Fruit fly (Drosophila melanogaster) whole organism, pupa: ENCODE data around the gene Cpr62Bb.

Experiments
- CG10348 ChIP-seq: fragments of 200-800 bp; sonication (Bioruptor generic); IDR thresholded peaks from 2 replicates; pipeline ENCODE4 v1.3.6; 2022; ENCODE audit warnings: missing biosample characterization, missing genetic modification characterization
- CG12605 ChIP-seq: fragments of 200-800 bp; sonication (Bioruptor generic); IDR thresholded peaks from 2 replicates; pipeline ENCODE4 v1.3.6; 2022; ENCODE audit warnings: missing biosample characterization, missing genetic modification characterization
- CG13204 ChIP-seq: fragments of 200-800 bp; sonication (Bioruptor generic); optimal IDR thresholded peaks from 2 replicates; lab custom pipeline; 2018; ENCODE audit warnings: missing biosample characterization, mild to moderate bottlenecking, missing genetic modification characterization, moderate library complexity
- CG14655 ChIP-seq: fragments of 200-800 bp; sonication (Bioruptor generic); optimal IDR thresholded peaks from 3 replicates; lab custom pipeline; 2017; ENCODE audit warnings: mild to moderate bottlenecking, missing biosample characterization, missing genetic modification reagents, missing genetic modification characterization
- CG15710 ChIP-seq: fragments of 200-800 bp; sonication (Bioruptor generic); optimal IDR thresholded peaks from 2 replicates; lab custom pipeline; 2018; ENCODE audit warnings: missing biosample characterization, mild to moderate bottlenecking, missing genetic modification characterization, moderate library complexity
- CG17806 ChIP-seq: fragments of 200-800 bp; sonication (Bioruptor generic); optimal IDR thresholded peaks from 2 replicates; lab custom pipeline; 2018; ENCODE audit warnings: missing biosample characterization, mild to moderate bottlenecking, missing genetic modification characterization, moderate library complexity
- CG32121 ChIP-seq: fragments of 200-800 bp; sonication (Bioruptor generic); IDR thresholded peaks from 2 replicates; pipeline ENCODE4 v1.3.6; 2022; ENCODE audit warnings: missing biosample characterization, missing genetic modification characterization
- CG34367 ChIP-seq: fragments of 200-800 bp; sonication (Bioruptor generic); optimal IDR thresholded peaks from 2 replicates; lab custom pipeline; 2018; ENCODE audit warnings: missing biosample characterization, mild to moderate bottlenecking, missing genetic modification characterization
- CG4496 ChIP-seq: fragments of 200-800 bp; sonication (Bioruptor generic); IDR thresholded peaks from 3 replicates; pipeline ENCODE4 v1.3.6; 2022; ENCODE audit warnings: missing biosample characterization, missing genetic modification characterization
- CG8159 ChIP-seq: fragments of 200-800 bp; sonication (Bioruptor generic); optimal IDR thresholded peaks from 3 replicates; lab custom pipeline; 2018; ENCODE audit warnings: missing biosample characterization, mild to moderate bottlenecking, missing genetic modification characterization, moderate library complexity
- CG8301 ChIP-seq: fragments of 200-800 bp; sonication (Bioruptor generic); optimal IDR thresholded peaks from 2 replicates; lab custom pipeline; 2018; ENCODE audit warnings: missing biosample characterization, mild to moderate bottlenecking, missing genetic modification characterization
- CG9948 ChIP-seq: fragments of 200-800 bp; sonication (Bioruptor generic); optimal IDR thresholded peaks from 2 replicates; lab custom pipeline; 2018; ENCODE audit warnings: missing biosample characterization, mild to moderate bottlenecking, missing genetic modification characterization, moderate library complexity
- D1 ChIP-seq: fragments of 200-800 bp; sonication (Bioruptor generic); optimal IDR thresholded peaks from 2 replicates; lab custom pipeline; 2018; ENCODE audit warnings: missing biosample characterization, mild to moderate bottlenecking, missing genetic modification characterization, moderate library complexity
- EcR ChIP-seq: fragments of 200-800 bp; sonication (Bioruptor generic); optimal IDR thresholded peaks from 3 replicates; lab custom pipeline; 2019; ENCODE audit warnings: missing biosample characterization, missing genetic modification characterization, mild to moderate bottlenecking, moderate library complexity, missing genetic modification reagents
- Ets98B ChIP-seq: fragments of 200-800 bp; sonication (Bioruptor generic); IDR thresholded peaks from 2 replicates; pipeline ENCODE4 v1.3.6; 2022; ENCODE audit warnings: missing biosample characterization, missing genetic modification characterization
- Pif1A ChIP-seq: fragments of 200-800 bp; sonication (Bioruptor generic); optimal IDR thresholded peaks from 3 replicates; lab custom pipeline; 2016; ENCODE audit warnings: missing biosample characterization, missing genetic modification characterization
- Pif1B ChIP-seq: fragments of 200-800 bp; sonication (Bioruptor generic); optimal IDR thresholded peaks from 3 replicates; lab custom pipeline; 2016; ENCODE audit warnings: missing biosample characterization, missing genetic modification characterization
- Snoo ChIP-seq: fragments of 200-800 bp; sonication (Bioruptor generic); optimal IDR thresholded peaks from 3 replicates; lab custom pipeline; 2017; ENCODE audit warnings: missing biosample characterization, mild to moderate bottlenecking, missing genetic modification characterization, inconsistent platforms
- fd96Ca ChIP-seq: fragments of 200-800 bp; sonication (Bioruptor generic); IDR thresholded peaks from 3 replicates; pipeline ENCODE4 v1.3.6; 2022; ENCODE audit warnings: missing biosample characterization, missing genetic modification characterization
- gl ChIP-seq: fragments of 200-800 bp; sonication (Bioruptor generic); optimal IDR thresholded peaks from 2 replicates; lab custom pipeline; 2018; ENCODE audit warnings: missing biosample characterization, mild to moderate bottlenecking, missing genetic modification characterization
- rn ChIP-seq: fragments of 200-800 bp; sonication (Bioruptor generic); IDR thresholded peaks from 2 replicates; pipeline ENCODE4 v1.3.6; 2022; ENCODE audit warnings: missing biosample characterization, missing genetic modification characterization

Cpr62Bb gene

DNA sequence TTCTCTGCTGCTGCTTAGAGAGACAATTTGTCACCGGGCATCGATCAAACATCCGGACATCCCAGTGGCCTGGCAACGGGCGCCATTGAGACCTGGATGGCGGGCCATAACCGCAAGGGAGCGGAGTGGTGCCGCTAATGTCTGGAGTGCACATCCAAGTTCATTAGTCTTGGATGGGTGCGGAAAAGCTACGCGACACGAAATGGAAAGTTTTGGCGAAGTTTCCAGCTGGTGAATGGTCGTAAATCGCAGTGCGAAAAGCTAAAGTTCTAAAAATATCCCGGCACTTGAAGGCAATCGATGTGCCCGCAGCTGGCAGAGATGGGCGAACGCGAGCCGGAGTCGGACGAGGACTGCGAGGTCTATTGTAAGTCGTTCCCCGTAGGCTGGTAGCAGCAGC, 34.8 kb upstream of the Cpr62Bb start, which contains the start of gene CG13924:
Gene CG13924 (plus strand): TSS at position 301 of the 400 bp plus-strand sequence.
- TF ChIP-seq CG13204 (GFP tag; lab: Kevin White, UChicago) (no peak), CG17806 (tag; lab: Kevin White, UChicago) (no peak), CG15710 (tag; lab: Kevin White, UChicago) (no peak), CG14655 (GFP tag; lab: Kevin White, UChicago) (no peak), Ets98B (GFP tag; lab: Robert Waterston, UW) (no peak), D1 (tag; lab: Kevin White, UChicago) (no peak), CG34367 (tag; lab: Kevin White, UChicago) (no peak)

DNA sequence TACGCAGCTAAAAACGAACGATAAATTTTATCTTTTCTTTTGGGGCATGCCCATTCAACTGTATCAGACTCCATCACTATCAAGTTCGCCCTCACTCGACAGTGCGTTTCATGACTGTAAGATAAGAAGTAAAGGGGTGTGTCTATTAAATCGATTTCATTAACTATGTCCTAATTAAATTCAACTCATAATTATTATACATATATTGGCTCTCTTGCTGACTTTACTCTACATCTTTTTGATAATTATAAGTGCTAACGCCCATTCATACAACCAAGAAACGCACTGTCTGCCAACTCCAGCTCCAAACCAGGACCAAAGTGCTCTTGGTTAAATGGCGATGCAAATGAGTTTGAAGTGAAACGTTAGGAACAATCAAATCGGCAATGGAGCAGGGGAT, 33.9 kb upstream of the Cpr62Bb start:
- TF ChIP-seq CG4496 (GFP tag; lab: Robert Waterston, UW) (peak; percentile 67; the same call in 2 of the 3 replicates), CG9948 (tag; lab: Kevin White, UChicago) (peak; percentile 30), CG17806 (tag; lab: Kevin White, UChicago) (peak; percentile 26), Ets98B (GFP tag; lab: Robert Waterston, UW) (peak; percentile 66), CG15710 (tag; lab: Kevin White, UChicago) (peak; percentile 25), CG32121 (GFP tag; lab: Robert Waterston, UW) (peak; percentile 29; the same call in 1 of the 2 replicates), fd96Ca (GFP tag; lab: Robert Waterston, UW) (peak; percentile 33; the same call in 1 of the 3 replicates), Snoo (tag; lab: Kevin White, UChicago) (no peak), CG8301 (tag; lab: Kevin White, UChicago) (peak; percentile 39), Pif1A (GFP tag; lab: Kevin White, UChicago) (no peak)

DNA sequence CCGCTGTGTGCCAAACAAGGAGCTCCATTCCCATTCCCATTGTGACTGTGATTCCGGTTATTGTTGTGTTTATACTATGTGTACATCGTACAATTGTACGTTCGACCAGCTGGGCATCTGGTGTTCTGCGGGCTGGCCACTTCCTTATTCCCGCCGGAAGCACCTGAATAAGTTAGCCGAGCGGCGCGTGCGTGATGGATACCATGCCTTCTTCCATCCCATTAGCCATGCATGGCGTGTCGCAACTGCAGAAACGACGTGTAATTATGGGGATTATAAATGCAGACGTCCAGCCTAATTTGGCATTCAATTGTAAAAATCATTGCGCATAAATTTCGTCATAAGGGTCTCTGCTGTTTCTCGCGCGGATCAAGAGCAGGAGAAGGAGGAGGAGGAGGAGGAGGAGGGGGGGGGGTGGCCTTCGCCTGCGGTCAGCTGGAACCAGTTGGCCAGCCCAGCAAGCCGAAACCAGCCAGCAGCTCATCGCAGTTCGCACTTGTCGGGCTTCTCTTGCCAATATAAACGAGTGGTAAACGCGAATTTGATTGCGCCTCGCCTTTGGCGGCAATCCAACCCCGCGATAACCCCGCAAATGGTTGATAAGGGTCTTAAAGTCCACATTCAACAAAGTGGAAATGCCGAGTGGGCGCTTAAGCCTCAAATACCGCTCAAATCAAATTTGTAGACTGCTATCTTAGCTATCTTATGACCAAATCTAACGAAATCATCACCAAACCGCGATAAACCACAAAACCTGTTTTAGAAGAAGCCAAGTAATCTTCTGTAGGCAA, 31.3 kb upstream of the Cpr62Bb start:
- TF ChIP-seq CG4496 (GFP tag; lab: Robert Waterston, UW) (peak; percentile 37; the same call in 1 of the 3 replicates), EcR (no peak), CG32121 (GFP tag; lab: Robert Waterston, UW) (0 out of 2 replicates have a peak, but pooled peaks have one; percentile 9), gl (tag; lab: Kevin White, UChicago) (peak; percentile 55), CG8301 (tag; lab: Kevin White, UChicago) (peak; percentile 2), CG12605 (0 out of 2 replicates have a peak, but pooled peaks have one; percentile 7), CG13204 (GFP tag; lab: Kevin White, UChicago) (no peak)

DNA sequence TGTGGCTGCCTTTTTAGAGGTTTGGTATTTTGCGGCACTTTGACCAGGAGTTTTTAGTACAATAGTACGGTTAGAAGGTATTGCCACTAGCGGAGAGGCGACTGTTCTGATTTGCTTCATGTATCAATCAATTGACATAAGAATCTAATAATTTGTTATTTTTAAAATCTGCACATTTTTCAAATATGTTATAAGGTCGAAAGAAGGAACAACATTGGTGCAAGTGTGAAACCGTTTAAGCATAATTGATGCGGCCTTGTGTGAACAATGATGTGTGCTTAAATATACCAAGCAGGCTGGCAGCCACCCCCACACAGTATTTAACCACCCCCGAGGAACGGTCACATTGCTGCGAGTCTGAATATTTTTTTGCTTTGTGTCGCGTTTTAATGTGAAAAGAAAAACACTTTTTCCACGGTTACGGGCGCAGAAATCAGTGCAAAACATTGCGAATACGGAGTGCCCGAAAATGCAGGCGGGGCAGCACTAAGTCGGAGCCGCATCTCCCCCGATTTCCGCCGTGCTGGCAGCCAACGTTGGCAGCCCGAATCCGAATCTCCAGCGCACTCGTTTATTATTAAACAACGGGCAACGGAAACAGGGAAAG, 30.3 kb upstream of the Cpr62Bb start, which contains the start of the genes HBS1 and CG12025:
Gene HBS1 (minus strand): TSS at position 120 of the 607 bp plus-strand sequence.
Gene CG12025 (plus strand): TSS at position 310 of the 607 bp plus-strand sequence.
- no peak for TF ChIP-seq Pif1B (GFP tag; lab: Kevin White, UChicago)
- TF ChIP-seq rn (GFP tag; lab: Robert Waterston, UW): no peak
- TF ChIP-seq CG10348: no peak
- TF ChIP-seq gl (tag; lab: Kevin White, UChicago): no peak
- no peak for TF ChIP-seq D1 (tag; lab: Kevin White, UChicago)
- TF ChIP-seq CG8301 (tag; lab: Kevin White, UChicago): peak; percentile 42
- TF ChIP-seq CG4496 (GFP tag; lab: Robert Waterston, UW): peak; percentile 57; the same call in 1 of the 3 replicates
- peak; percentile 56 for TF ChIP-seq CG8159 (tag; lab: Kevin White, UChicago)
- no peak for TF ChIP-seq CG14655 (GFP tag; lab: Kevin White, UChicago)
- TF ChIP-seq CG17806 (tag; lab: Kevin White, UChicago): peak; percentile 44
- no peak for TF ChIP-seq Pif1A (GFP tag; lab: Kevin White, UChicago)
- peak; percentile 14 for TF ChIP-seq CG34367 (tag; lab: Kevin White, UChicago)
- TF ChIP-seq CG15710 (tag; lab: Kevin White, UChicago): peak; percentile 54
- TF ChIP-seq fd96Ca (GFP tag; lab: Robert Waterston, UW): peak; percentile 68; the same call in 2 of the 3 replicates
- peak; percentile 35 for TF ChIP-seq CG9948 (tag; lab: Kevin White, UChicago)
- peak; percentile 31; the same call in 1 of the 2 replicates for TF ChIP-seq Ets98B (GFP tag; lab: Robert Waterston, UW)
- TF ChIP-seq EcR: no peak
- TF ChIP-seq Snoo (tag; lab: Kevin White, UChicago): peak; percentile 2

DNA sequence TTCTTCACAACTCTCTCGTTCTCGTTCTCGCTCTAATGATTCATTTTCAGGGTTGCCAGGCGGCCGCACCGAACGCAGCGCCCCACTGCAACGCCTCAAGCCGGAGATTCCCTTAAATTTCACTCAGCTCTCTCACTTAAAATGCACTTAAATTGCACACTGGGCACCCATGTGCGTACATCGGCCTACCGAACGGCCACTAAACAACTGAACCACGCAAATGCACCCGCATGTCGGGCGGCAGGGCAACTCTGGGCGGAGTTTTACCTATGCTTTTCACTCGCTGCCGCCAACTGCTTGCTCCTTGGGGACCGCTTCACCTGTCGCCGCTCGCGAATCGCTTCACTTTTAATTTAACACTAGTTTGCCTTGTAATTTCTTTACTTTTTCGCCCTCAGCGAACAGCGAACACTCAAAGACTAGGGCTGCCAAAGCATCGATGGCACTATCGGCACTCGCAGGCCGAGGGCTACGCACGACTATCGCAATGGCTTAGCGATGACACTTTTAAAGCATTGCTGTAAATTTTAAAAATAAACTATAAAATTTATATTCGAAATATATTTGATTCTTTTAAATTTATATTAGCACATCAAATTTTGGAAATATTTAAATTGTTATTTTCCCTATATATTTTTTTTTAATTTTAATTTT, 27.0 kb upstream of the Cpr62Bb start, which contains the start of gene Rap1:
Gene Rap1 (minus strand): TSS at position 446 of the 654 bp plus-strand sequence.
- peak; percentile 5 for TF ChIP-seq rn (GFP tag; lab: Robert Waterston, UW)
- TF ChIP-seq CG8301 (tag; lab: Kevin White, UChicago): no peak
- no peak for TF ChIP-seq gl (tag; lab: Kevin White, UChicago)
- TF ChIP-seq CG14655 (GFP tag; lab: Kevin White, UChicago): peak; percentile 35
- TF ChIP-seq fd96Ca (GFP tag; lab: Robert Waterston, UW): peak; percentile 49; the same call in 2 of the 3 replicates
- TF ChIP-seq CG12605: no peak; the same call in 1 of the 2 replicates
- TF ChIP-seq Snoo (tag; lab: Kevin White, UChicago): peak; percentile 51
- peak; percentile 5 for TF ChIP-seq CG9948 (tag; lab: Kevin White, UChicago)
- no peak for TF ChIP-seq CG10348
- TF ChIP-seq CG32121 (GFP tag; lab: Robert Waterston, UW): peak; percentile 28; the same call in 1 of the 2 replicates
- peak; percentile 44 for TF ChIP-seq CG4496 (GFP tag; lab: Robert Waterston, UW)
- TF ChIP-seq CG13204 (GFP tag; lab: Kevin White, UChicago): no peak
- TF ChIP-seq D1 (tag; lab: Kevin White, UChicago): peak; percentile 48
- peak; percentile 38 for TF ChIP-seq CG8159 (tag; lab: Kevin White, UChicago)
- peak; percentile 21 for TF ChIP-seq Pif1A (GFP tag; lab: Kevin White, UChicago)
- TF ChIP-seq, all 21 proteins: peak for 10
